Worm (Caenorhabditis elegans): ENCODE results near the gene C35D10.12.
A peak's percentile ranks its signal among the peaks of the same experiment; 100 is the strongest.

Gene C35D10.12

DNA sequence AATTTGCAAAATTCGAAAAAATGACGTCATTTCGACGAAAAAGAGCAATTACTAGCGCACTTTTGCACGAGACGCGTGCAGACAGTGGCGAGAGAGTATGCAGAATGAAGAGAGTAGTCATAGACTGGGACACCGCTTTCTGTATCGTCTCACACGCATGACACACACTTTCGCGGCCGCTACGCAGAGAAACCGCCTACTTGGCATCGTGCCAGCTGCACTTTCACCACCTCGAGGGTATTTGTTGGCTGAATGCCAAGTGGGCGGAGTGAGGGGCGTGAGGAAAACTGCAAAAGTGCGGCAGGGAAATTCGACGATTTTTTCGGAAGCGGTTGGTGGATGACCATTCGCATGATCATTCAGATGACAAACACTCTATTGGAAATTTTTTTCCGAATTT is 25.2 kb upstream of the C35D10.12 start (continued):
- TF ChIP-seq blmp-1 (tag; optimal IDR thresholded peaks at IDR 0.05; ENCODE audit: insufficient read depth) (peak; percentile 99), gmeb-1 (tag; optimal IDR thresholded peaks at IDR 0.05) (peak; percentile 93), lin-11 (tag; optimal IDR thresholded peaks at IDR 0.05) (peak; percentile 99), C34F6.9 (tag; optimal IDR thresholded peaks at IDR 0.05) (peak; percentile 99), nhr-129 (tag; optimal IDR thresholded peaks at IDR 0.05) (peak; percentile 99), ceh-82 (tag; optimal IDR thresholded peaks at IDR 0.05) (peak; percentile 92), peb-1 (tag; optimal IDR thresholded peaks at IDR 0.05) (peak; percentile 41), skn-1 (tag; optimal IDR thresholded peaks at IDR 0.05) (peak; percentile 41), ama-1 (optimal IDR thresholded peaks at IDR 0.05) (peak; percentile 36), snpc-4 (tag; optimal IDR thresholded peaks at IDR 0.05) (peak; percentile 89), nhr-21 (tag; optimal IDR thresholded peaks at IDR 0.05) (peak; percentile 99), unc-39 (tag; optimal IDR thresholded peaks at IDR 0.05) (no peak), sem-4 (tag; optimal IDR thresholded peaks at IDR 0.05) (peak; percentile 99), nhr-10 (tag; optimal IDR thresholded peaks at IDR 0.05) (peak; percentile 86), mbf-1 (tag; optimal IDR thresholded peaks at IDR 0.05) (no peak), ztf-1 (GFP tag; conservative IDR thresholded peaks at IDR 0.05) (0 out of 2 replicates have a peak, but pooled peaks have one; percentile 58), nhr-237 (tag; optimal IDR thresholded peaks at IDR 0.05) (peak; percentile 87), nhr-6 (tag; optimal IDR thresholded peaks at IDR 0.05) (peak; percentile 97), alr-1 (tag; optimal IDR thresholded peaks at IDR 0.05) (peak; percentile 67), sma-3 (GFP tag; optimal IDR thresholded peaks at IDR 0.05) (peak; percentile 100)

DNA sequence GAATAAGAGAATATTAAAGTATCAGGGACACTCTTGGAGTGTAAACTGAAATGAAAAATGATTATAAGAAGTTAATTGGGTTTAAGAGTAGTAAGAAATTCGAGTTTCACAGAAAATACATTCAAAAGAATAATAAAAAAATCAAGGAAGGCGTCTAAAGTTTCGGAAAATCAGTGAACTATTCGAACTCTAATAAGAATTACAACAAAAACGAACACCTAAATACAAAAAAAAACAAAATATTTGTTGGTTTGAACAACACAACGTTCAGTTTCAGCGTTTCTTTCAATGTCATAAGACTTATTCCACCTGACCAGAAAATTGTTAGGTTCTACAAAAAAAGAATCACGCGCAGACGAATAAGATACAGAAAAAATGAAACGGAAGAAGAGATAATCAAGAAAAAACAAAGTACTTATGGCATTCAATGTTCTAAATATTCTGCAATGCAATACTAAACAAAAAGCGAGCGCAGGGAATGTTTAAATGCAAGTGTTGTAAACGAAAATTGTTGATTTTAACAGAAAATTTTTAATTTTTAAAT is 24.5 kb upstream of the C35D10.12 start, which contains the start of gene nhl-2:
TSS of gene nhl-2 (minus strand) at position 51 of the 544 bp plus-strand sequence.
- TF ChIP-seq sma-3 (GFP tag; optimal IDR thresholded peaks at IDR 0.05) (no peak), peb-1 (tag; optimal IDR thresholded peaks at IDR 0.05) (no peak), lin-11 (tag; optimal IDR thresholded peaks at IDR 0.05) (no peak), sma-9 (GFP tag; optimal IDR thresholded peaks at IDR 0.05) (no peak), sma-9 (tag; optimal IDR thresholded peaks at IDR 0.05) (no peak), F13H6.1 (tag; optimal IDR thresholded peaks at IDR 0.05) (no peak), gmeb-1 (tag; optimal IDR thresholded peaks at IDR 0.05) (no peak), nhr-21 (tag; optimal IDR thresholded peaks at IDR 0.05) (no peak)

DNA sequence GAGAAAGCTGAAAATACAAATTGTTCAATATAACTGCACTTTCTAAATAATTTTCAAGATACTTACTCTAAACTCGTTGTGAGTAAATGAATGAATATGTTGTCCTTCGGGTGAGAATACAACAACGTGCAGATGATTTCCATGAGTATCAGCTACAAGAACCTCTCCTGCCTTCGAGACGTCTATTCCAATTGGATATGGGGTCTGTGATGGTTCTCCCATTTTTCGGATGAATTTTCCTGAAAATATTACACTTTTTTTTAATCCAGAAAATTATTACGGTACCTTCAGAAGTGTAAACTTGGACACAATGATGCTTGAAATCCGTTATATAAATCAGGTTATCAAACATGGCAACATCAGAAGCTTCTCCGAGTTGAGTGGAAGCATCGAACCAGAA is 20.7 kb upstream of the C35D10.12 start:
- TF ChIP-seq fos-1 (tag; optimal IDR thresholded peaks at IDR 0.05): no peak
- no peak for TF ChIP-seq mdl-1 (tag; optimal IDR thresholded peaks at IDR 0.05)
- no peak for TF ChIP-seq nhr-77 (tag; optimal IDR thresholded peaks at IDR 0.05)
- no peak for TF ChIP-seq ceh-82 (tag; optimal IDR thresholded peaks at IDR 0.05)
- TF ChIP-seq unc-62 (GFP tag; optimal IDR thresholded peaks at IDR 0.05): no peak
- TF ChIP-seq blmp-1 (tag; optimal IDR thresholded peaks at IDR 0.05; ENCODE audit: insufficient read depth): no peak
- no peak for TF ChIP-seq nhr-6 (tag; optimal IDR thresholded peaks at IDR 0.05)
- no peak for TF ChIP-seq ztf-4 (tag; optimal IDR thresholded peaks at IDR 0.05)
- TF ChIP-seq ztf-1 (GFP tag; conservative IDR thresholded peaks at IDR 0.05): no peak
- no peak for TF ChIP-seq nhr-237 (tag; optimal IDR thresholded peaks at IDR 0.05)
- TF ChIP-seq ZK546.5 (tag; optimal IDR thresholded peaks at IDR 0.05): no peak
- no peak for TF ChIP-seq unc-55 (GFP tag; optimal IDR thresholded peaks at IDR 0.05)
- TF ChIP-seq nhr-25 (tag; optimal IDR thresholded peaks at IDR 0.05): no peak
- no peak for TF ChIP-seq nhr-11 (tag; optimal IDR thresholded peaks at IDR 0.05)
- no peak for TF ChIP-seq sem-4 (tag; optimal IDR thresholded peaks at IDR 0.05)
- TF ChIP-seq R02D3.7 (tag; optimal IDR thresholded peaks at IDR 0.05): no peak
- no peak for TF ChIP-seq aly-2 (tag; optimal IDR thresholded peaks at IDR 0.05)
- TF ChIP-seq F13H6.1 (tag; optimal IDR thresholded peaks at IDR 0.05): no peak
- no peak for TF ChIP-seq sma-9 (GFP tag; optimal IDR thresholded peaks at IDR 0.05)
- no peak for TF ChIP-seq sma-9 (tag; optimal IDR thresholded peaks at IDR 0.05)
- no peak for TF ChIP-seq gmeb-1 (tag; optimal IDR thresholded peaks at IDR 0.05)

DNA sequence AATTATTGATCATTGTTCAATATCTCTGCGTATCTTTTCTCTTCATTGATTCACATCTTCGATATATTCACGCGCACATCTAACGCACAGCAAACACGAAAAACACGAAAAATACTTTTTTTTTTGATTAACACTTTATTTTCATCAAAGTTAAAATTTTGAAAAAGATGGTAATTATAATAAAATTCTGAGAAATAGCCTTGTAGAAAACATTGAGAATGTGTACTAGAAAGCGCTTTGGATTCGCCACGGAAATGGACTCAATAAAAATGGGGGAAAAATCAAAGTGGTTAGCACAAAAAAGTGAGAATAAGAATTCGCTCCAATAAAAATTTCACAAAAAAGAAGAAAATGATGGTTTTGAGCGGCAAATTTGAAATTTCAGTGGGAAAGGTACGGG is 19.0 kb upstream of the C35D10.12 start, which contains the start of gene F26F4.6:
TSS of gene F26F4.6 (minus strand) at position 101 of the 400 bp plus-strand sequence.
- no peak for TF ChIP-seq mab-5 (tag; optimal IDR thresholded peaks at IDR 0.05)
- TF ChIP-seq Y55F3AM.14 (GFP tag; optimal IDR thresholded peaks at IDR 0.05): no peak
- no peak for TF ChIP-seq ama-1 (optimal IDR thresholded peaks at IDR 0.05)
- TF ChIP-seq F13H6.1 (tag; optimal IDR thresholded peaks at IDR 0.05): no peak
- TF ChIP-seq ztf-1 (GFP tag; conservative IDR thresholded peaks at IDR 0.05): no peak
- no peak for TF ChIP-seq skn-1 (tag; optimal IDR thresholded peaks at IDR 0.05)
- no peak for TF ChIP-seq dmd-4 (tag; optimal IDR thresholded peaks at IDR 0.05)
- no peak for TF ChIP-seq alr-1 (tag; optimal IDR thresholded peaks at IDR 0.05)
- no peak for TF ChIP-seq nhr-21 (tag; optimal IDR thresholded peaks at IDR 0.05)
- no peak for TF ChIP-seq ceh-16 (tag; optimal IDR thresholded peaks at IDR 0.05)
- no peak for TF ChIP-seq nhr-12 (tag; optimal IDR thresholded peaks at IDR 0.05)
- no peak for TF ChIP-seq lin-39 (tag; optimal IDR thresholded peaks at IDR 0.05)
- no peak for TF ChIP-seq lin-13 (GFP tag; optimal IDR thresholded peaks at IDR 0.05)
- no peak for TF ChIP-seq unc-39 (tag; optimal IDR thresholded peaks at IDR 0.05)
- no peak for TF ChIP-seq egl-27 (tag; optimal IDR thresholded peaks at IDR 0.05)
- TF ChIP-seq nhr-23 (tag; optimal IDR thresholded peaks at IDR 0.05): no peak
- TF ChIP-seq lin-11 (tag; optimal IDR thresholded peaks at IDR 0.05): no peak
